Fruit fly (Drosophila melanogaster) whole organism, embryonic: ENCODE results near the gene HP1e.

Experiments used
- Ada2b ChIP-seq: fragments of 200-800 bp; sonication (Bioruptor generic); IDR thresholded peaks from 2 replicates; pipeline ENCODE4 v1.3.6; 2022; ENCODE audit warnings: missing biosample characterization, missing genetic modification characterization
- CG10209 ChIP-seq: fragments of 200-800 bp; sonication (Bioruptor generic); optimal IDR thresholded peaks from 3 replicates; lab custom pipeline; 2017; ENCODE audit warnings: missing biosample characterization, mild to moderate bottlenecking, missing genetic modification characterization, missing genetic modification reagents
- CG10321 ChIP-seq: fragments of 200-800 bp; sonication (Bioruptor generic); IDR thresholded peaks from 2 replicates; pipeline ENCODE4 v1.3.6; 2022; ENCODE audit warnings: missing biosample characterization, missing genetic modification characterization
- CG10654 ChIP-seq: fragments of 200-800 bp; sonication (Bioruptor generic); optimal IDR thresholded peaks from 2 replicates; lab custom pipeline; 2016; ENCODE audit warnings: missing biosample characterization, missing genetic modification characterization
- CG11696 ChIP-seq: fragments of 200-800 bp; sonication (Bioruptor generic); IDR thresholded peaks from 2 replicates; pipeline ENCODE4 v1.3.6; 2022; ENCODE audit warnings: missing biosample characterization, missing genetic modification characterization
- CG15269 ChIP-seq: fragments of 200-800 bp; sonication (Bioruptor generic); optimal IDR thresholded peaks from 2 replicates; lab custom pipeline; 2018; ENCODE audit warnings: missing biosample characterization, mild to moderate bottlenecking, missing genetic modification characterization, moderate library complexity
- CG16813 ChIP-seq: fragments of 200-800 bp; sonication (Bioruptor generic); IDR thresholded peaks from 3 replicates; pipeline ENCODE4 v1.3.6; 2022; ENCODE audit warnings: missing biosample characterization, missing genetic modification characterization; ENCODE audit not compliant: partially characterized antibody
- CG16815 ChIP-seq: fragments of 200-800 bp; sonication (Bioruptor generic); optimal IDR thresholded peaks from 3 replicates; lab custom pipeline; 2017; ENCODE audit warnings: missing biosample characterization, mild to moderate bottlenecking, missing genetic modification characterization
- CG17359 ChIP-seq: fragments of 200-800 bp; sonication (Bioruptor generic); optimal IDR thresholded peaks from 3 replicates; lab custom pipeline; 2018; ENCODE audit warnings: missing biosample characterization, mild to moderate bottlenecking, missing genetic modification characterization, moderate library complexity
- CG17829 ChIP-seq: fragments of 200-800 bp; optimal IDR thresholded peaks from 2 replicates; lab custom pipeline; 2019; ENCODE audit warnings: missing biosample characterization, mild to moderate bottlenecking, missing genetic modification characterization, moderate library complexity
- CG17912 ChIP-seq: fragments of 200-800 bp; sonication (Bioruptor generic); optimal IDR thresholded peaks from 2 replicates; lab custom pipeline; 2018; ENCODE audit warnings: missing biosample characterization, mild to moderate bottlenecking, missing genetic modification characterization
- CG18619 ChIP-seq: fragments of 200-800 bp; sonication (Bioruptor generic); optimal IDR thresholded peaks from 3 replicates; lab custom pipeline; 2017; ENCODE audit warnings: missing biosample characterization, mild to moderate bottlenecking, missing genetic modification characterization
- CG2202 ChIP-seq: fragments of 200-800 bp; sonication (Bioruptor generic); optimal IDR thresholded peaks from 2 replicates; lab custom pipeline; 2018; ENCODE audit warnings: missing biosample characterization, mild to moderate bottlenecking, missing genetic modification characterization
- CG3847 ChIP-seq: fragments of 200-800 bp; sonication (Bioruptor generic); IDR thresholded peaks from 2 replicates; pipeline ENCODE4 v1.3.6; 2022; ENCODE audit warnings: missing biosample characterization, missing genetic modification characterization
- CG5953 ChIP-seq: fragments of 200-800 bp; sonication (Bioruptor generic); IDR thresholded peaks from 2 replicates; pipeline ENCODE4 v1.3.6; 2022; ENCODE audit warnings: missing biosample characterization, missing genetic modification characterization
- CG6175 ChIP-seq: fragments of 200-800 bp; sonication (Bioruptor generic); IDR thresholded peaks from 3 replicates; pipeline ENCODE4 v1.3.6; 2022; ENCODE audit warnings: missing biosample characterization, missing genetic modification characterization
- CG7271 ChIP-seq: fragments of 200-800 bp; sonication (Bioruptor generic); optimal IDR thresholded peaks from 2 replicates; lab custom pipeline; 2018; ENCODE audit warnings: missing biosample characterization, mild to moderate bottlenecking, missing genetic modification characterization, moderate library complexity
- CG8359 ChIP-seq: fragments of 200-800 bp; sonication (Bioruptor generic); optimal IDR thresholded peaks from 2 replicates; lab custom pipeline; 2017; ENCODE audit warnings: missing biosample characterization, mild to moderate bottlenecking, missing genetic modification characterization, borderline replicate concordance
- CG8478 ChIP-seq: fragments of >200 bp; optimal IDR thresholded peaks from 2 replicates; lab custom pipeline; 2018
- Dll ChIP-seq: fragments of 200-800 bp; sonication (Bioruptor generic); IDR thresholded peaks from 4 replicates; pipeline ENCODE4 v1.3.6; 2022; ENCODE audit warnings: missing biosample characterization, missing genetic modification characterization; ENCODE audit not compliant: partially characterized antibody
- Dref ChIP-seq: fragments of 200-800 bp; sonication (Bioruptor generic); IDR thresholded peaks from 2 replicates; pipeline ENCODE4 v1.3.6; 2022; ENCODE audit warnings: missing biosample characterization, missing genetic modification characterization
- E2f2 ChIP-seq: fragments of 200-800 bp; sonication (Bioruptor generic); IDR thresholded peaks from 2 replicates; pipeline ENCODE4 v1.3.6; 2022; ENCODE audit warnings: missing biosample characterization, missing genetic modification characterization
- ERR ChIP-seq: fragments of 200-800 bp; sonication (Bioruptor generic); optimal IDR thresholded peaks from 2 replicates; lab custom pipeline; 2016; ENCODE audit warnings: missing biosample characterization, missing genetic modification characterization
- Fer2 ChIP-seq: fragments of 200-800 bp; sonication (Bioruptor generic); optimal IDR thresholded peaks from 2 replicates; lab custom pipeline; 2018; ENCODE audit warnings: missing biosample characterization, mild to moderate bottlenecking, missing genetic modification characterization, moderate library complexity
- HLH54F ChIP-seq: fragments of 200-800 bp; sonication (Bioruptor generic); optimal IDR thresholded peaks from 3 replicates; lab custom pipeline; 2016; ENCODE audit warnings: missing biosample characterization, missing genetic modification characterization
- MTF-1 ChIP-seq: fragments of 200-800 bp; sonication (Bioruptor generic); optimal IDR thresholded peaks from 2 replicates; lab custom pipeline; 2018; ENCODE audit warnings: missing biosample characterization, mild to moderate bottlenecking, missing genetic modification characterization, borderline replicate concordance
- Nf-YB ChIP-seq: fragments of 200-800 bp; sonication (Bioruptor generic); optimal IDR thresholded peaks from 3 replicates; lab custom pipeline; 2019; ENCODE audit warnings: missing biosample characterization, mild to moderate bottlenecking, missing genetic modification characterization, moderate library complexity
- Ravus ChIP-seq: fragments of 200-800 bp; sonication (Bioruptor generic); IDR thresholded peaks from 2 replicates; pipeline ENCODE4 v1.3.6; 2022; ENCODE audit warnings: missing biosample characterization, missing genetic modification characterization
- Sox102F ChIP-seq: fragments of 200-800 bp; sonication (Bioruptor generic); optimal IDR thresholded peaks from 2 replicates; lab custom pipeline; 2018; ENCODE audit warnings: missing biosample characterization, mild to moderate bottlenecking, missing genetic modification characterization, moderate library complexity
- Spps ChIP-seq: fragments of 200-800 bp; sonication (Bioruptor generic); optimal IDR thresholded peaks from 2 replicates; lab custom pipeline; 2018; ENCODE audit warnings: missing biosample characterization, mild to moderate bottlenecking, missing genetic modification characterization
- Vsx1 ChIP-seq: fragments of 200-800 bp; sonication (Bioruptor generic); optimal IDR thresholded peaks from 2 replicates; lab custom pipeline; 2017; ENCODE audit warnings: missing biosample characterization, mild to moderate bottlenecking, missing genetic modification characterization, missing genetic modification reagents
- ara ChIP-seq: fragments of 200-800 bp; sonication (Bioruptor generic); IDR thresholded peaks from 2 replicates; pipeline ENCODE4 v1.3.6; 2022; ENCODE audit warnings: missing biosample characterization, missing genetic modification characterization
- bowl ChIP-seq: fragments of 200-800 bp; sonication (Bioruptor generic); IDR thresholded peaks from 2 replicates; pipeline ENCODE4 v1.3.6; 2022; ENCODE audit warnings: missing biosample characterization, missing genetic modification characterization
- br ChIP-seq: fragments of >200 bp; optimal IDR thresholded peaks from 2 replicates; lab custom pipeline; 2017
- bsh ChIP-seq, 2 experiments: fragments of 200-800 bp; sonication (Bioruptor generic); optimal IDR thresholded peaks; 2 replicates each; lab custom pipeline; 2017 to 2018; ENCODE audit warnings: mild to moderate bottlenecking in 2 of 2, missing biosample characterization in 2 of 2, missing genetic modification characterization in 2 of 2, moderate library complexity in 1 of 2
- crol ChIP-seq: fragments of 200-800 bp; sonication (Bioruptor generic); IDR thresholded peaks from 2 replicates; pipeline ENCODE4 v1.3.6; 2022; ENCODE audit warnings: missing biosample characterization, missing genetic modification characterization
- dm ChIP-seq: fragments of 200-800 bp; sonication (Bioruptor generic); optimal IDR thresholded peaks from 3 replicates; lab custom pipeline; 2016; ENCODE audit warnings: missing biosample characterization, missing genetic modification characterization
- ems ChIP-seq: fragments of 200-800 bp; sonication (Bioruptor generic); optimal IDR thresholded peaks from 3 replicates; lab custom pipeline; 2016; ENCODE audit warnings: missing biosample characterization, missing genetic modification characterization
- gcm2 ChIP-seq: fragments of 200-800 bp; sonication (Bioruptor generic); optimal IDR thresholded peaks from 2 replicates; lab custom pipeline; 2016; ENCODE audit warnings: missing biosample characterization, missing genetic modification characterization
- gem ChIP-seq: fragments of 200-800 bp; sonication (Bioruptor generic); optimal IDR thresholded peaks from 2 replicates; lab custom pipeline; 2019; ENCODE audit warnings: missing biosample characterization, mild to moderate bottlenecking, missing genetic modification characterization, moderate library complexity
- hb ChIP-seq: fragments of 200-800 bp; sonication (Bioruptor generic); IDR thresholded peaks from 3 replicates; pipeline ENCODE4 v1.3.6; 2022; ENCODE audit warnings: missing biosample characterization, missing genetic modification characterization; ENCODE audit not compliant: partially characterized antibody
- kay ChIP-seq: fragments of 200-800 bp; sonication (Bioruptor generic); optimal IDR thresholded peaks from 2 replicates; lab custom pipeline; 2016; ENCODE audit warnings: missing biosample characterization, missing genetic modification characterization
- knrl ChIP-seq: fragments of 200-800 bp; sonication (Bioruptor generic); IDR thresholded peaks from 3 replicates; pipeline ENCODE4 v1.3.6; 2022; ENCODE audit warnings: missing biosample characterization, missing genetic modification characterization; ENCODE audit not compliant: partially characterized antibody
- mam ChIP-seq: fragments of 200-800 bp; sonication (Bioruptor generic); optimal IDR thresholded peaks from 3 replicates; lab custom pipeline; 2016; ENCODE audit warnings: missing biosample characterization, missing genetic modification characterization
- rib ChIP-seq: fragments of 200-800 bp; sonication (Bioruptor generic); IDR thresholded peaks from 2 replicates; pipeline ENCODE4 v1.3.6; 2022; ENCODE audit warnings: missing biosample characterization, missing genetic modification characterization
- ro ChIP-seq: fragments of 200-800 bp; sonication (Bioruptor generic); IDR thresholded peaks from 2 replicates; pipeline ENCODE4 v1.3.6; 2022; ENCODE audit warnings: missing biosample characterization, missing genetic modification characterization
- row ChIP-seq: fragments of 200-800 bp; sonication (Bioruptor generic); IDR thresholded peaks from 3 replicates; pipeline ENCODE4 v1.3.6; 2022; ENCODE audit warnings: missing biosample characterization, missing genetic modification characterization
- schlank ChIP-seq: fragments of 200-800 bp; sonication (Bioruptor generic); optimal IDR thresholded peaks from 2 replicates; lab custom pipeline; 2018; ENCODE audit warnings: missing biosample characterization, mild to moderate bottlenecking, missing genetic modification characterization
- sens ChIP-seq: fragments of 200-800 bp; sonication (Bioruptor generic); peaks from one replicate; lab custom pipeline; 2016; ENCODE audit warnings: missing biosample characterization, missing genetic modification characterization
- toy ChIP-seq: fragments of 200-800 bp; sonication (Bioruptor generic); IDR thresholded peaks from 2 replicates; pipeline ENCODE4 v1.3.6; 2022; ENCODE audit warnings: missing biosample characterization, missing genetic modification characterization
- usp ChIP-seq: fragments of >200 bp; optimal IDR thresholded peaks from 2 replicates; lab custom pipeline; 2017; ENCODE audit warnings: missing biosample characterization, missing genetic modification characterization
- z ChIP-seq: fragments of 200-800 bp; sonication (Bioruptor generic); IDR thresholded peaks from 3 replicates; pipeline ENCODE4 v1.3.6; 2022; ENCODE audit warnings: missing biosample characterization, missing genetic modification characterization
- zen ChIP-seq: fragments of 200-800 bp; sonication (Bioruptor generic); optimal IDR thresholded peaks from 3 replicates; lab custom pipeline; 2018; ENCODE audit warnings: missing biosample characterization, mild to moderate bottlenecking, missing genetic modification characterization, moderate library complexity

The HP1e gene

dm6 chr3R:9353276-9353652, 31.7 kb downstream of the HP1e start (continued):
- no peak for TF ChIP-seq dm (GFP tag; lab: Kevin White, UChicago)
- TF ChIP-seq E2f2 (GFP tag; lab: Robert Waterston, UW), result no peak
- TF ChIP-seq CG15269 (tag; lab: Kevin White, UChicago), result peak; percentile 92
- TF ChIP-seq sens (GFP tag; lab: Kevin White, UChicago), result peak; percentile 97
- peak; percentile 93 for TF ChIP-seq CG17829 (tag; lab: Kevin White, UChicago)
- peak; percentile 96 for TF ChIP-seq gem (tag; lab: Kevin White, UChicago)
- TF ChIP-seq ro, result no peak
- TF ChIP-seq CG5953 (GFP tag; lab: Robert Waterston, UW), result no peak
- TF ChIP-seq Nf-YB (GFP tag; lab: Kevin White, UChicago), result peak; percentile 79
- TF ChIP-seq CG10321 (GFP tag; lab: Robert Waterston, UW), result no peak
- peak; percentile 86 for TF ChIP-seq CG10209
- TF ChIP-seq CG17912 (GFP tag; lab: Kevin White, UChicago), result no peak
- TF ChIP-seq knrl (GFP tag; lab: Robert Waterston, UW), result no peak
- peak; percentile 63 for TF ChIP-seq CG8359
- no peak for TF ChIP-seq z (GFP tag; lab: Robert Waterston, UW)
- TF ChIP-seq Ada2b, result no peak
- TF ChIP-seq ERR (GFP tag; lab: Kevin White, UChicago), result no peak
- no peak for TF ChIP-seq toy (GFP tag; lab: Robert Waterston, UW)
- peak; percentile 75 for TF ChIP-seq CG10654 (GFP tag; lab: Kevin White, UChicago)
- no peak for TF ChIP-seq bowl
- no peak for TF ChIP-seq CG6175 (GFP tag; lab: Robert Waterston, UW)
- peak; percentile 67 for TF ChIP-seq ems
- TF ChIP-seq HLH54F (GFP tag; lab: Kevin White, UChicago), result peak; percentile 44
- no peak for TF ChIP-seq gcm2
- TF ChIP-seq Dll (GFP tag; lab: Robert Waterston, UW), result no peak
- peak; percentile 69 to 91 for TF ChIP-seq bsh (GFP tag; optimal IDR thresholded peaks at IDR 0.05; lab: Kevin White, UChicago)
- TF ChIP-seq Sox102F, result peak; percentile 93
- peak; percentile 30 for TF ChIP-seq Fer2 (tag; lab: Kevin White, UChicago)
- TF ChIP-seq CG17359 (tag; lab: Kevin White, UChicago), result peak; percentile 91
- TF ChIP-seq CG7271 (tag; lab: Kevin White, UChicago), result peak; percentile 68
- TF ChIP-seq br (lab: Kevin White, UChicago), result no peak
- TF ChIP-seq CG18619 (GFP tag; lab: Kevin White, UChicago), result peak; percentile 83
- TF ChIP-seq CG3847, result no peak
- TF ChIP-seq CG16813 (GFP tag; lab: Robert Waterston, UW), result no peak
- no peak for TF ChIP-seq rib (GFP tag; lab: Robert Waterston, UW)
- TF ChIP-seq usp, result no peak
- no peak for TF ChIP-seq ara (GFP tag; lab: Robert Waterston, UW)
- no peak for TF ChIP-seq row
- TF ChIP-seq schlank (tag; lab: Kevin White, UChicago), result peak; percentile 44
- peak; percentile 81 for TF ChIP-seq Vsx1 (GFP tag; lab: Kevin White, UChicago)
- TF ChIP-seq zen (tag; lab: Kevin White, UChicago), result peak; percentile 72
- peak; percentile 60 for TF ChIP-seq CG16815 (GFP tag; lab: Kevin White, UChicago)
- TF ChIP-seq crol, result no peak
- no peak for TF ChIP-seq hb (GFP tag; lab: Robert Waterston, UW)
- peak; percentile 38 for TF ChIP-seq mam (GFP tag; lab: Kevin White, UChicago)
- TF ChIP-seq Spps (tag; lab: Kevin White, UChicago), result peak; percentile 84
- TF ChIP-seq Ravus (GFP tag; lab: Robert Waterston, UW), result no peak
- no peak for TF ChIP-seq CG11696
- TF ChIP-seq kay, result no peak
- no peak for TF ChIP-seq CG8478
- peak; percentile 75 for TF ChIP-seq CG2202 (tag; lab: Kevin White, UChicago)
- TF ChIP-seq Dref (GFP tag; lab: Robert Waterston, UW), result no peak
- TF ChIP-seq MTF-1 (GFP tag; lab: Kevin White, UChicago), result peak; percentile 52
